Fruit fly (Drosophila melanogaster) whole organism, prepupa: Measurements from ENCODE around the gene Syt1.

ENCODE experiments used
- Blimp-1 ChIP-seq: fragments of 200-800 bp; sonication (Bioruptor generic); optimal IDR thresholded peaks from 3 replicates; lab custom pipeline; 2017; ENCODE audit warnings: missing biosample characterization, missing genetic modification characterization, mild to moderate bottlenecking, moderate library complexity, missing genetic modification reagents
- CG10631 ChIP-seq: fragments of 200-800 bp; sonication (Bioruptor generic); optimal IDR thresholded peaks from 2 replicates; lab custom pipeline; 2016; ENCODE audit warnings: missing biosample characterization, missing genetic modification characterization
- CG10669 ChIP-seq: fragments of 200-800 bp; sonication (Bioruptor generic); optimal IDR thresholded peaks from 3 replicates; lab custom pipeline; 2018; ENCODE audit warnings: missing biosample characterization, mild to moderate bottlenecking, missing genetic modification characterization, moderate library complexity
- CG11294 ChIP-seq: fragments of 200-800 bp; sonication (Bioruptor generic); IDR thresholded peaks from 2 replicates; pipeline ENCODE4 v1.3.6; 2022; ENCODE audit warnings: missing biosample characterization, missing genetic modification characterization
- CG11762 ChIP-seq: fragments of 200-800 bp; sonication (Bioruptor generic); optimal IDR thresholded peaks from 3 replicates; lab custom pipeline; 2016; ENCODE audit warnings: missing biosample characterization, missing genetic modification characterization; ENCODE audit not compliant: insufficient read depth
- CG11902 ChIP-seq: fragments of 200-800 bp; sonication (Bioruptor generic); optimal IDR thresholded peaks from 3 replicates; lab custom pipeline; 2016; ENCODE audit warnings: missing biosample characterization, missing genetic modification characterization
- CG15336 ChIP-seq: fragments of 200-800 bp; sonication (Bioruptor generic); IDR thresholded peaks from 2 replicates; pipeline ENCODE4 v1.3.6; 2022; ENCODE audit warnings: missing biosample characterization, missing genetic modification characterization
- CG1621 ChIP-seq: fragments of 200-800 bp; sonication (Bioruptor generic); optimal IDR thresholded peaks from 3 replicates; lab custom pipeline; 2018; ENCODE audit warnings: missing biosample characterization, mild to moderate bottlenecking, missing genetic modification characterization
- CG16779 ChIP-seq: fragments of 200-800 bp; sonication (Bioruptor generic); optimal IDR thresholded peaks from 3 replicates; lab custom pipeline; 2017; ENCODE audit warnings: missing biosample characterization, mild to moderate bottlenecking, missing genetic modification characterization
- CG3032 ChIP-seq: fragments of 200-800 bp; optimal IDR thresholded peaks from 2 replicates; lab custom pipeline; 2019; ENCODE audit warnings: missing biosample characterization, mild to moderate bottlenecking, missing genetic modification characterization, moderate library complexity
- CG31627 ChIP-seq: fragments of 200-800 bp; sonication (Bioruptor generic); optimal IDR thresholded peaks from 3 replicates; lab custom pipeline; 2016; ENCODE audit warnings: missing biosample characterization, missing genetic modification characterization
- CG4318 ChIP-seq: fragments of 200-800 bp; sonication (Bioruptor generic); optimal IDR thresholded peaks from 3 replicates; lab custom pipeline; 2017; ENCODE audit warnings: missing biosample characterization, mild to moderate bottlenecking, missing genetic modification characterization
- CG6163 ChIP-seq: fragments of 200-800 bp; sonication (Bioruptor generic); IDR thresholded peaks from 3 replicates; pipeline ENCODE4 v1.3.6; 2022; ENCODE audit warnings: missing biosample characterization, missing genetic modification characterization
- CG6792 ChIP-seq: fragments of 200-800 bp; sonication (Bioruptor generic); optimal IDR thresholded peaks from 3 replicates; lab custom pipeline; 2016; ENCODE audit warnings: missing biosample characterization, missing genetic modification characterization
- CG6808 ChIP-seq: fragments of 200-800 bp; sonication (Bioruptor generic); optimal IDR thresholded peaks from 3 replicates; lab custom pipeline; 2017; ENCODE audit warnings: missing biosample characterization, missing genetic modification characterization, mild to moderate bottlenecking, moderate library complexity, missing genetic modification reagents
- CG7368 ChIP-seq: fragments of 200-800 bp; sonication (Bioruptor generic); optimal IDR thresholded peaks from 3 replicates; lab custom pipeline; 2016; ENCODE audit warnings: missing biosample characterization, missing genetic modification characterization
- CG8119 ChIP-seq: fragments of 200-800 bp; sonication (Bioruptor generic); IDR thresholded peaks from 3 replicates; pipeline ENCODE4 v1.3.6; 2022; ENCODE audit warnings: missing biosample characterization, missing genetic modification characterization
- CG8319 ChIP-seq: fragments of 200-800 bp; sonication (Bioruptor generic); optimal IDR thresholded peaks from 3 replicates; lab custom pipeline; 2016; ENCODE audit warnings: missing biosample characterization, missing genetic modification characterization
- CG9139 ChIP-seq: fragments of 200-800 bp; sonication (Bioruptor generic); optimal IDR thresholded peaks from 3 replicates; lab custom pipeline; 2017; ENCODE audit warnings: missing biosample characterization, mild to moderate bottlenecking, missing genetic modification characterization
- Eip75B ChIP-seq: fragments of 200-800 bp; sonication (Bioruptor generic); optimal IDR thresholded peaks from 3 replicates; lab custom pipeline; 2016; ENCODE audit warnings: missing biosample characterization, missing genetic modification characterization
- Eip78C ChIP-seq: fragments of 200-800 bp; sonication (Bioruptor generic); peaks from one replicate; lab custom pipeline; 2016; ENCODE audit warnings: missing biosample characterization, missing genetic modification characterization
- Eip93F ChIP-seq: fragments of 200-800 bp; sonication (Bioruptor generic); optimal IDR thresholded peaks from 2 replicates; lab custom pipeline; 2016; ENCODE audit warnings: missing biosample characterization, mild to moderate bottlenecking, missing genetic modification characterization
- Ets21C ChIP-seq: fragments of 200-800 bp; sonication (Bioruptor generic); optimal IDR thresholded peaks from 3 replicates; lab custom pipeline; 2016; ENCODE audit warnings: missing biosample characterization, missing genetic modification characterization
- Ets96B ChIP-seq: fragments of 200-800 bp; optimal IDR thresholded peaks from 2 replicates; lab custom pipeline; 2019; ENCODE audit warnings: missing biosample characterization, mild to moderate bottlenecking, missing genetic modification characterization, moderate library complexity
- Hr38 ChIP-seq: sonication (Bioruptor generic); optimal IDR thresholded peaks from 2 replicates; lab custom pipeline; 2016; ENCODE audit warnings: missing biosample characterization, missing genetic modification characterization
- Hr39 ChIP-seq: fragments of 200-800 bp; sonication (Bioruptor generic); optimal IDR thresholded peaks from 2 replicates; lab custom pipeline; 2016; ENCODE audit warnings: missing biosample characterization, missing genetic modification characterization
- Hr4 ChIP-seq: fragments of 200-800 bp; sonication (Bioruptor generic); optimal IDR thresholded peaks from 3 replicates; lab custom pipeline; 2016; ENCODE audit warnings: missing biosample characterization, missing genetic modification characterization
- Lpt ChIP-seq: fragments of 200-800 bp; sonication (Bioruptor generic); optimal IDR thresholded peaks from 3 replicates; lab custom pipeline; 2016; ENCODE audit warnings: missing biosample characterization, missing genetic modification characterization
- Met ChIP-seq: fragments of 200-800 bp; sonication (Bioruptor generic); optimal IDR thresholded peaks from 3 replicates; lab custom pipeline; 2016; ENCODE audit warnings: missing biosample characterization, missing genetic modification characterization
- OdsH ChIP-seq: fragments of 200-800 bp; sonication (Bioruptor generic); optimal IDR thresholded peaks from 3 replicates; lab custom pipeline; 2016; ENCODE audit warnings: missing biosample characterization, missing genetic modification characterization
- Smox ChIP-seq: fragments of 200-800 bp; sonication (Bioruptor generic); optimal IDR thresholded peaks from 3 replicates; lab custom pipeline; 2016; ENCODE audit warnings: missing biosample characterization, missing genetic modification characterization
- Sox14 ChIP-seq: fragments of 200-800 bp; sonication (Bioruptor generic); optimal IDR thresholded peaks from 3 replicates; lab custom pipeline; 2016; ENCODE audit warnings: missing biosample characterization, missing genetic modification characterization
- Sox15 ChIP-seq: fragments of 200-800 bp; sonication (Bioruptor generic); optimal IDR thresholded peaks from 3 replicates; lab custom pipeline; 2016; ENCODE audit warnings: missing biosample characterization, missing genetic modification characterization
- achi ChIP-seq: fragments of 200-800 bp; sonication (Bioruptor generic); optimal IDR thresholded peaks from 3 replicates; lab custom pipeline; 2016; ENCODE audit warnings: missing biosample characterization, missing genetic modification characterization
- cyc ChIP-seq: fragments of 200-800 bp; sonication (Bioruptor generic); optimal IDR thresholded peaks from 3 replicates; lab custom pipeline; 2016; ENCODE audit warnings: missing biosample characterization, missing genetic modification characterization
- dac ChIP-seq: fragments of 200-800 bp; sonication (Bioruptor generic); optimal IDR thresholded peaks from 2 replicates; lab custom pipeline; 2017; ENCODE audit warnings: missing biosample characterization, mild to moderate bottlenecking, missing genetic modification characterization
- eg ChIP-seq: fragments of 200-800 bp; sonication (Bioruptor generic); IDR thresholded peaks from 3 replicates; pipeline ENCODE4 v1.3.6; 2022; ENCODE audit warnings: missing biosample characterization, missing genetic modification characterization
- esn ChIP-seq: fragments of 200-800 bp; sonication (Bioruptor generic); optimal IDR thresholded peaks from 2 replicates; lab custom pipeline; 2016; ENCODE audit warnings: missing biosample characterization, mild to moderate bottlenecking, missing genetic modification characterization, moderate library complexity
- fd59A ChIP-seq: fragments of 200-800 bp; sonication (Bioruptor generic); optimal IDR thresholded peaks from 2 replicates; lab custom pipeline; 2017; ENCODE audit warnings: missing biosample characterization, mild to moderate bottlenecking, missing genetic modification characterization, missing genetic modification reagents
- fd85E ChIP-seq: fragments of 200-800 bp; sonication (Bioruptor generic); optimal IDR thresholded peaks from 3 replicates; lab custom pipeline; 2016; ENCODE audit warnings: missing biosample characterization, missing genetic modification characterization
- net ChIP-seq: fragments of 200-800 bp; sonication (Bioruptor generic); optimal IDR thresholded peaks from 3 replicates; lab custom pipeline; 2016; ENCODE audit warnings: missing biosample characterization, missing genetic modification characterization
- pdm3 ChIP-seq: fragments of 200-800 bp; sonication (Bioruptor generic); optimal IDR thresholded peaks from 3 replicates; lab custom pipeline; 2016; ENCODE audit warnings: missing biosample characterization, missing genetic modification characterization
- salr ChIP-seq, 2 experiments: fragments of 200-800 bp; sonication (Bioruptor generic); optimal IDR thresholded peaks; 3 replicates each; lab custom pipeline; 2016 to 2018; ENCODE audit warnings: missing biosample characterization in 2 of 2, missing genetic modification characterization in 2 of 2, mild to moderate bottlenecking in 1 of 2
- spab ChIP-seq: fragments of 200-800 bp; sonication (Bioruptor generic); optimal IDR thresholded peaks from 2 replicates; lab custom pipeline; 2017; ENCODE audit warnings: missing biosample characterization, mild to moderate bottlenecking, missing genetic modification characterization, missing genetic modification reagents
- ss ChIP-seq, 2 experiments: fragments of 200-800 bp; sonication (Bioruptor generic); optimal IDR thresholded peaks; 2 replicates in 1 of 2; 3 replicates in 1 of 2; lab custom pipeline; 2017 to 2018; ENCODE audit warnings: mild to moderate bottlenecking in 2 of 2, missing biosample characterization in 2 of 2, missing genetic modification characterization in 2 of 2, moderate library complexity in 1 of 2
- svp ChIP-seq: fragments of 200-800 bp; sonication (Bioruptor generic); peaks from one replicate; lab custom pipeline; 2016; ENCODE audit warnings: missing biosample characterization, missing genetic modification characterization
- topi ChIP-seq: fragments of 200-800 bp; sonication (Bioruptor generic); optimal IDR thresholded peaks from 3 replicates; lab custom pipeline; 2016; ENCODE audit warnings: missing biosample characterization, missing genetic modification characterization
- vri ChIP-seq: fragments of 200-800 bp; sonication (Bioruptor generic); optimal IDR thresholded peaks from 3 replicates; lab custom pipeline; 2016; ENCODE audit warnings: missing biosample characterization, mild to moderate bottlenecking, missing genetic modification characterization

Gene Syt1

dm6 chr2L:2771676-2772075 lies 28.1 kb downstream of the Syt1 start, which contains the start of gene CG15399:
Gene CG15399, minus strand, starts transcription at chr2L:2771776.
- no peak for TF ChIP-seq dac (GFP tag; lab: Kevin White, UChicago)
- TF ChIP-seq Sox14 (GFP tag; lab: Kevin White, UChicago): no peak

DNA sequence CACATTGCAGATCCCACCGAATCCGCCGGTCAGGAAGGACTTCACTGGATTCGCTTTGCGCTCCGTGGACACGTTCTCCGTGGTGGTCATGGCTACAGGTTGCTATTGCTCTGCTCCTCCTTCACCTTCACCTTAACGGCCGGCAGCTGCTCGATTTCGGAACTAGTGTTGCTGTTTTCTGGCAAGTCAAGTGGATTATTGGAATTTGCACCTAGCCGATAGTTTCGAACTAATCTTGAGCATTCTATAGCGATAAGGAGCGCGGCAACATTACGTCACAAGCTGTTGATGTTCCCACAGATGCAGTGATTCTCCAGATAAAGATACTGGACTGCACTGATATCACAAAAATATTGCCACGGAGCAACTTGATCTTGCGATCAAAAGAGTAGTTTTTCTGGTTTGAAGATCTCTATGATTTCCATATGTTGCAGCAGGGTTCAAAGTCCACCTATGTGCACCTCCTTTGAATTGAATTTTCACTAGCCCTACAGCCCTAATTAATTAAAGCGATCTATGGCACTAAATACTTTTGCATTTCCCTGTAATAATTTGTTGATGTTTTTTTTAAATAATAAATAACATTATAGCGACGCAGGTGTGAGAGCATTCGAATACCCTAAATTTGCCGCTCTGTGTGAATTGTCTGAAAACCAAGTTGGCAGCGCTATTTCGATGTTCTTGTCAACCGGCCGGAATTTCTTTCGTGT lies 30.1 kb downstream of the Syt1 start, which contains the start of the genes colt and HINT1:
Gene colt (minus strand): TSS at position 594 of the 710 bp plus-strand sequence.
Gene HINT1 (plus strand): TSS at position 660 of the 710 bp plus-strand sequence.
- TF ChIP-seq Sox14 (GFP tag; lab: Kevin White, UChicago) (peak; percentile 70), eg (peak; percentile 60; the same call in 1 of the 3 replicates), salr (GFP tag; optimal IDR thresholded peaks at IDR 0.05; lab: Kevin White, UChicago) (peak; percentile 51 to 77), CG11294 (GFP tag; lab: Robert Waterston, UW) (no peak), CG6808 (GFP tag; lab: Kevin White, UChicago) (peak; percentile 96), OdsH (peak; percentile 41), CG6163 (peak; percentile 52; the same call in 2 of the 3 replicates), Hr38 (no peak), CG11902 (GFP tag; lab: Kevin White, UChicago) (no peak), Hr4 (GFP tag; lab: Kevin White, UChicago) (peak; percentile 71), topi (GFP tag; lab: Kevin White, UChicago) (peak; percentile 60), ss (GFP tag; optimal IDR thresholded peaks at IDR 0.05; lab: Kevin White, UChicago) (peak; percentile 97 to 99), CG3032 (tag; lab: Kevin White, UChicago) (peak; percentile 65), CG6792 (GFP tag; lab: Kevin White, UChicago) (no peak), CG16779 (tag; lab: Kevin White, UChicago) (peak; percentile 92), Met (GFP tag; lab: Kevin White, UChicago) (no peak), CG10631 (GFP tag; lab: Kevin White, UChicago) (no peak), pdm3 (GFP tag; lab: Kevin White, UChicago) (no peak), Ets96B (peak; percentile 62), Smox (GFP tag; lab: Kevin White, UChicago) (no peak), CG11762 (GFP tag; lab: Kevin White, UChicago) (peak; percentile 75), Eip93F (GFP tag; lab: Kevin White, UChicago) (no peak), cyc (GFP tag; lab: Kevin White, UChicago) (peak; percentile 37), fd85E (GFP tag; lab: Kevin White, UChicago) (no peak), CG4318 (GFP tag; lab: Kevin White, UChicago) (no peak), vri (GFP tag; lab: Kevin White, UChicago) (peak; percentile 45), CG8119 (GFP tag; lab: Robert Waterston, UW) (peak; percentile 71; the same call in 2 of the 3 replicates), Blimp-1 (GFP tag; lab: Kevin White, UChicago) (no peak), dac (GFP tag; lab: Kevin White, UChicago) (peak; percentile 64), CG31627 (GFP tag; lab: Kevin White, UChicago) (no peak), net (GFP tag; lab: Kevin White, UChicago) (peak; percentile 72), Eip78C (GFP tag; lab: Kevin White, UChicago) (peak; percentile 87), Sox15 (GFP tag; lab: Kevin White, UChicago) (no peak), CG9139 (GFP tag; lab: Kevin White, UChicago) (peak; percentile 98), CG10669 (peak; percentile 77), esn (GFP tag; lab: Kevin White, UChicago) (peak; percentile 3), Ets21C (GFP tag; lab: Kevin White, UChicago) (no peak), CG1621 (tag; lab: Kevin White, UChicago) (peak; percentile 91), CG15336 (GFP tag; lab: Robert Waterston, UW) (peak; percentile 74), fd59A (GFP tag; lab: Kevin White, UChicago) (no peak), Eip75B (GFP tag; lab: Kevin White, UChicago) (peak; percentile 39), Hr39 (GFP tag; lab: Kevin White, UChicago) (no peak), achi (GFP tag; lab: Kevin White, UChicago) (peak; percentile 47), svp (GFP tag; lab: Kevin White, UChicago) (peak; percentile 76), CG8319 (GFP tag; lab: Kevin White, UChicago) (peak; percentile 0), spab (GFP tag; lab: Kevin White, UChicago) (peak; percentile 82), Lpt (GFP tag; lab: Kevin White, UChicago) (peak; percentile 78), CG7368 (peak; percentile 66)
